Worm (Caenorhabditis elegans) whole organism, early embryonic: Measurements from ENCODE around the gene Y54E2A.9.

Experiments used
- B0310.2 ChIP-seq: sonication (generic microtip); optimal IDR thresholded peaks from 2 replicates; lab custom pipeline; 2016; ENCODE audit warnings: mild to moderate bottlenecking, missing genetic modification characterization, missing compliant biosample characterization
- ama-1 ChIP-seq: fragments of 150-350 bp; optimal IDR thresholded peaks from 2 replicates; lab custom pipeline; 2014
- flt-1 ChIP-seq: fragments of 200-800 bp; sonication (Bioruptor generic); IDR thresholded peaks from 2 replicates; pipeline ENCODE4 v1.3.6; 2022; ENCODE audit warnings: missing genetic modification characterization, missing compliant biosample characterization
- hmbx-1 ChIP-seq: sonication (generic microtip); optimal IDR thresholded peaks from 2 replicates; lab custom pipeline; 2016; ENCODE audit warnings: mild to moderate bottlenecking, missing genetic modification characterization, missing compliant biosample characterization
- sea-1 ChIP-seq: fragments of 200-800 bp; sonication (Bioruptor generic); conservative IDR thresholded peaks from 2 replicates; pipeline ENCODE4 v1.3.6; 2022; ENCODE audit warnings: missing genetic modification characterization, missing compliant biosample characterization
- tbx-11 ChIP-seq: fragments of 200-800 bp; sonication (Bioruptor generic); IDR thresholded peaks from 2 replicates; pipeline ENCODE4 v1.3.6; 2022; ENCODE audit warnings: missing genetic modification characterization, missing compliant biosample characterization
- tra-4 ChIP-seq: sonication (generic microtip); optimal IDR thresholded peaks from 2 replicates; lab custom pipeline; 2017; ENCODE audit warnings: missing genetic modification characterization, missing compliant biosample characterization

DNA sequence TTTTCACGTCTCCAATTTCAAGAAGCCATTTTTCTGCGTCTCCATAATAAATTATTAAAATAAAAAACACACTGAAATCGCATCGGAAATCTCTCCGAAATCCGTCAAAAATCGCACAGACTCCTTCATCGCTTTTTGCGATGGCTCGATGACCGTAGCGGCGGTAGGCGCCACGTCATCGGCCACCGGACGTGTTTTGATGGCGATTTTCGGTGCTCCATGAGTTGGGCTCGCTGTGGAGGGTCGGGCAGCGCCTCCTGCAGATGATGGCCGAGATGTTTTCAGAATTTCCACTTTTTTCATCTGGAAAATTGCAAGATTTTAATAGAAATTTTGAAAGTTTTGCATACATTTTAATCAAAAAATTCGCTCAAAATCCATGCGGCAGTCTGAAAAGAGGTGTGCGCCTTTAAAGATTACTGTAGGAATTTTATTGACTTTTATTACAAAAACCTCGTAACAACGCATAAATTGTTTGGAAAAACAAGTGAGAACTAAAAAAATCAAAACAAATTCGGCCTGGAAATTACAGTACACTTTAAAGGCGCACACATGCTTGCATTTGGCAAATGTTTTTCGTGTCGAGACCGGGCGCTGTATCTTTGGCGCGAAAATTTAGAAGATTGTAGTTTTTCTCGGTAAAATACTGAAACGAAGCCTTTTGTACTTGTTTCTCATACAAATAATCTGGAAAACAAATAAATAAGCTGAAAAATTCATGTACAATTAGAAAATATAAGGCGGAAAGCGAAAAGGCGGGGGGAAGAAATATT, 33.4 kb downstream of the Y54E2A.9 start, which contains the start of gene smg-9:
- no peak for TF ChIP-seq tra-4 (tag; lab: Kevin White, UChicago)
- no peak for TF ChIP-seq tbx-11 (GFP tag; lab: Robert Waterston, UW)
- TF ChIP-seq ama-1 (lab: Kevin White, UChicago), result no peak
- TF ChIP-seq hmbx-1 (tag; lab: Kevin White, UChicago), result no peak
- TF ChIP-seq flt-1 (GFP tag; lab: Robert Waterston, UW), result no peak
- no peak for TF ChIP-seq B0310.2 (tag; lab: Kevin White, UChicago)
- no peak for TF ChIP-seq sea-1 (GFP tag; lab: Robert Waterston, UW)
